Fruit fly (Drosophila melanogaster) whole organism, adult: Measurements from ENCODE around the gene CG1640.

Source experiments
- CG11617 ChIP-seq: fragments of 200-800 bp; sonication (Bioruptor generic); optimal IDR thresholded peaks from 2 replicates; lab custom pipeline; 2017; ENCODE audit warnings: mild to moderate bottlenecking, missing biosample characterization, missing genetic modification reagents, missing genetic modification characterization
- CG12768 ChIP-seq: fragments of 200-800 bp; sonication (Bioruptor generic); optimal IDR thresholded peaks from 2 replicates; lab custom pipeline; 2017; ENCODE audit warnings: missing biosample characterization, missing genetic modification characterization, mild to moderate bottlenecking, moderate library complexity, missing genetic modification reagents
- CG14711 ChIP-seq: fragments of 200-800 bp; sonication (Bioruptor generic); optimal IDR thresholded peaks from 2 replicates; lab custom pipeline; 2018; ENCODE audit warnings: missing biosample characterization, mild to moderate bottlenecking, missing genetic modification characterization, moderate library complexity
- CG1620 ChIP-seq: fragments of 200-800 bp; sonication (Bioruptor generic); optimal IDR thresholded peaks from 2 replicates; lab custom pipeline; 2016; ENCODE audit warnings: missing biosample characterization, missing genetic modification characterization
- CG33017 ChIP-seq: fragments of 200-800 bp; sonication (Bioruptor generic); optimal IDR thresholded peaks from 2 replicates; lab custom pipeline; 2018; ENCODE audit warnings: missing biosample characterization, mild to moderate bottlenecking, missing genetic modification characterization, moderate library complexity
- CG5204 ChIP-seq: fragments of 200-800 bp; sonication (Bioruptor generic); optimal IDR thresholded peaks from 2 replicates; lab custom pipeline; 2016; ENCODE audit warnings: missing biosample characterization, missing genetic modification characterization
- CG7045 ChIP-seq: fragments of 200-800 bp; sonication (Bioruptor generic); optimal IDR thresholded peaks from 2 replicates; lab custom pipeline; 2017; ENCODE audit warnings: missing biosample characterization, mild to moderate bottlenecking, missing genetic modification characterization
- CG7101 ChIP-seq: fragments of 200-800 bp; sonication (Bioruptor generic); optimal IDR thresholded peaks from 2 replicates; lab custom pipeline; 2018; ENCODE audit warnings: missing biosample characterization, mild to moderate bottlenecking, missing genetic modification characterization, moderate library complexity
- Clk ChIP-seq: fragments of 200-800 bp; sonication (Bioruptor generic); optimal IDR thresholded peaks from 2 replicates; lab custom pipeline; 2017; ENCODE audit warnings: missing biosample characterization, missing genetic modification characterization
- Crg-1 ChIP-seq: fragments of 200-800 bp; sonication (Bioruptor generic); optimal IDR thresholded peaks from 2 replicates; lab custom pipeline; 2016; ENCODE audit warnings: missing biosample characterization, missing genetic modification characterization
- Hr96 ChIP-seq: fragments of 200-800 bp; sonication (Bioruptor generic); optimal IDR thresholded peaks from 2 replicates; lab custom pipeline; 2016; ENCODE audit warnings: missing biosample characterization, missing genetic modification characterization
- Mnt ChIP-seq: fragments of 200-800 bp; sonication (Bioruptor generic); optimal IDR thresholded peaks from 2 replicates; lab custom pipeline; 2016; ENCODE audit warnings: missing biosample characterization, mild to moderate bottlenecking, missing genetic modification characterization
- bab1 ChIP-seq: fragments of 200-800 bp; sonication (Bioruptor generic); optimal IDR thresholded peaks from 3 replicates; lab custom pipeline; 2019; ENCODE audit warnings: missing biosample characterization, mild to moderate bottlenecking, missing genetic modification characterization, moderate library complexity
- cic ChIP-seq: fragments of 200-800 bp; sonication (Bioruptor generic); optimal IDR thresholded peaks from 2 replicates; lab custom pipeline; 2017; ENCODE audit warnings: missing biosample characterization, mild to moderate bottlenecking, missing genetic modification characterization, moderate library complexity
- cnc ChIP-seq, 2 experiments: fragments of >200 bp; optimal IDR thresholded peaks; 2 replicates each; lab custom pipeline; 2017
- kay ChIP-seq: fragments of 200-800 bp; sonication (Bioruptor generic); peaks from one replicate; lab custom pipeline; 2016; ENCODE audit warnings: missing biosample characterization, missing genetic modification characterization, borderline replicate concordance
- ovo ChIP-seq: fragments of 200-800 bp; sonication (Bioruptor generic); optimal IDR thresholded peaks from 2 replicates; lab custom pipeline; 2016; ENCODE audit warnings: missing biosample characterization, missing genetic modification characterization
- pad ChIP-seq: fragments of 200-800 bp; sonication (Bioruptor generic); optimal IDR thresholded peaks from 3 replicates; lab custom pipeline; 2017; ENCODE audit warnings: missing biosample characterization, missing genetic modification characterization, mild to moderate bottlenecking, moderate library complexity, missing genetic modification reagents
- tj ChIP-seq: fragments of 200-800 bp; sonication (Bioruptor generic); optimal IDR thresholded peaks from 3 replicates; lab custom pipeline; 2017; ENCODE audit warnings: missing biosample characterization, mild to moderate bottlenecking, missing genetic modification characterization, moderate library complexity
- toe ChIP-seq: fragments of 200-800 bp; sonication (Bioruptor generic); optimal IDR thresholded peaks from 2 replicates; lab custom pipeline; 2016; ENCODE audit warnings: missing biosample characterization, missing genetic modification characterization

Gene CG1640

dm6 chrX:13394343-13394742 is 23.9 kb downstream of the CG1640 start:
- TF ChIP-seq CG33017 (tag; lab: Kevin White, UChicago): no peak
- no peak for TF ChIP-seq Crg-1 (GFP tag; lab: Kevin White, UChicago)
- no peak for TF ChIP-seq Clk (GFP tag; lab: Kevin White, UChicago)
- no peak for TF ChIP-seq Hr96
- no peak for TF ChIP-seq pad (GFP tag; lab: Kevin White, UChicago)
- no peak for TF ChIP-seq CG5204

- no peak for TF ChIP-seq pad (GFP tag; lab: Kevin White, UChicago)
- peak; percentile 42 for TF ChIP-seq Mnt (GFP tag; lab: Kevin White, UChicago)
Observed at dm6 chrX:13395020-13395419, 24.6 kb downstream of the CG1640 start.

dm6 chrX:13395988-13396377 is 25.6 kb downstream of the CG1640 start:
- TF ChIP-seq bab1 (no peak), pad (GFP tag; lab: Kevin White, UChicago) (peak; percentile 39), CG12768 (GFP tag; lab: Kevin White, UChicago) (no peak), tj (peak; percentile 96)

dm6 chrX:13396378-13397099 is 26.1 kb downstream of the CG1640 start, which contains the start of gene Bcat:
Bcat (plus strand) TSS chrX:13396899.
- TF ChIP-seq CG5204 (peak; percentile 15), cnc (optimal IDR thresholded peaks at IDR 0.05; lab: Kevin White, UChicago) (no peak), CG33017 (tag; lab: Kevin White, UChicago) (no peak), kay (GFP tag; lab: Kevin White, UChicago) (peak; percentile 11), cic (GFP tag; lab: Kevin White, UChicago) (no peak), CG1620 (peak; percentile 24), CG7045 (GFP tag; lab: Kevin White, UChicago) (no peak), Mnt (GFP tag; lab: Kevin White, UChicago) (peak; percentile 81), pad (GFP tag; lab: Kevin White, UChicago) (peak; percentile 40), CG11617 (GFP tag; lab: Kevin White, UChicago) (peak; percentile 76), Clk (GFP tag; lab: Kevin White, UChicago) (no peak), toe (GFP tag; lab: Kevin White, UChicago) (no peak), CG14711 (tag; lab: Kevin White, UChicago) (peak; percentile 58), tj (peak; percentile 6), Crg-1 (GFP tag; lab: Kevin White, UChicago) (no peak), CG12768 (GFP tag; lab: Kevin White, UChicago) (no peak), Hr96 (peak; percentile 51), ovo (peak; percentile 36), bab1 (peak; percentile 75), CG7101 (tag; lab: Kevin White, UChicago) (peak; percentile 51)

dm6 chrX:13397610-13398009 is 27.2 kb downstream of the CG1640 start:
- TF ChIP-seq CG5204 (no peak), Clk (GFP tag; lab: Kevin White, UChicago) (no peak), bab1 (no peak), CG33017 (tag; lab: Kevin White, UChicago) (no peak), tj (no peak), ovo (no peak), Crg-1 (GFP tag; lab: Kevin White, UChicago) (no peak), pad (GFP tag; lab: Kevin White, UChicago) (no peak), Hr96 (no peak), CG7045 (GFP tag; lab: Kevin White, UChicago) (no peak), CG14711 (tag; lab: Kevin White, UChicago) (no peak), CG1620 (no peak), CG12768 (GFP tag; lab: Kevin White, UChicago) (no peak), Mnt (GFP tag; lab: Kevin White, UChicago) (no peak), toe (GFP tag; lab: Kevin White, UChicago) (no peak), CG11617 (GFP tag; lab: Kevin White, UChicago) (no peak), CG7101 (tag; lab: Kevin White, UChicago) (no peak), kay (GFP tag; lab: Kevin White, UChicago) (no peak)

- TF ChIP-seq CG11617 (GFP tag; lab: Kevin White, UChicago) (no peak), CG7045 (GFP tag; lab: Kevin White, UChicago) (no peak), Crg-1 (GFP tag; lab: Kevin White, UChicago) (no peak), cnc (optimal IDR thresholded peaks at IDR 0.05; lab: Kevin White, UChicago) (no peak), bab1 (peak; percentile 63), Hr96 (peak; percentile 2), CG33017 (tag; lab: Kevin White, UChicago) (no peak)
Observed at dm6 chrX:13401245-13401644, 30.8 kb downstream of the CG1640 start.

dm6 chrX:13402763-13403162 is 32.4 kb downstream of the CG1640 start, which contains the start of gene CG12725:
CG12725 (minus strand) TSS chrX:13402863.
- TF ChIP-seq bab1: no peak
- no peak for TF ChIP-seq CG1620
- no peak for TF ChIP-seq Mnt (GFP tag; lab: Kevin White, UChicago)
- TF ChIP-seq tj: no peak
- no peak for TF ChIP-seq CG5204
- no peak for TF ChIP-seq Hr96
- TF ChIP-seq CG33017 (tag; lab: Kevin White, UChicago): no peak
- TF ChIP-seq kay (GFP tag; lab: Kevin White, UChicago): no peak
- no peak for TF ChIP-seq toe (GFP tag; lab: Kevin White, UChicago)
- no peak for TF ChIP-seq CG12768 (GFP tag; lab: Kevin White, UChicago)
- no peak for TF ChIP-seq cic (GFP tag; lab: Kevin White, UChicago)
- no peak for TF ChIP-seq CG11617 (GFP tag; lab: Kevin White, UChicago)
